Worm (Caenorhabditis elegans) whole organism, L1 larva: ENCODE measurements around the gene ZC302.3.

Experiments used
- ama-1 ChIP-seq: fragments of 150-350 bp; optimal IDR thresholded peaks from 2 replicates; lab custom pipeline; 2014
- ces-1 ChIP-seq: fragments of 150-350 bp; optimal IDR thresholded peaks from 2 replicates; lab custom pipeline; 2014; ENCODE audit warnings: missing biosample characterization, missing genetic modification reagents, missing genetic modification characterization
- egl-13 ChIP-seq: sonication (generic microtip); optimal IDR thresholded peaks from 2 replicates; lab custom pipeline; 2016; ENCODE audit warnings: missing genotype, missing genetic modification reagents, missing genetic modification characterization, missing compliant biosample characterization
- elt-3 ChIP-seq, 6 experiments: fragments of 150-350 bp in 1 of 6; sonication (generic microtip); optimal IDR thresholded peaks; 2 replicates each; lab custom pipeline; 2017 to 2018; ENCODE audit warnings: missing biosample characterization in 6 of 6, missing genetic modification characterization in 6 of 6, inconsistent platforms in 1 of 6
- lin-35 ChIP-seq, 2 experiments: fragments of 150-350 bp; optimal IDR thresholded peaks; 2 replicates each; lab custom pipeline; 2014; ENCODE audit warnings: missing biosample characterization in 2 of 2, missing genetic modification characterization in 2 of 2, missing genetic modification reagents in 2 of 2
- lsy-2 ChIP-seq, 2 experiments: fragments of 150-350 bp; optimal IDR thresholded peaks; 2 replicates each; lab custom pipeline; 2014; ENCODE audit warnings: missing biosample characterization in 2 of 2, missing genetic modification characterization in 2 of 2
- nhr-11 ChIP-seq: fragments of 150-350 bp; optimal IDR thresholded peaks from 2 replicates; lab custom pipeline; 2014; ENCODE audit warnings: missing biosample characterization, missing genetic modification characterization
- nhr-77 ChIP-seq: fragments of 150-350 bp; optimal IDR thresholded peaks from 2 replicates; lab custom pipeline; 2014; ENCODE audit warnings: missing biosample characterization, missing genetic modification characterization
- pqm-1 ChIP-seq: sonication (generic microtip); optimal IDR thresholded peaks from 3 replicates; lab custom pipeline; 2017; ENCODE audit warnings: missing biosample characterization, missing genetic modification characterization
- zag-1 ChIP-seq: fragments of 150-350 bp; optimal IDR thresholded peaks from 2 replicates; lab custom pipeline; 2014; ENCODE audit warnings: missing biosample characterization, missing genetic modification characterization
- ztf-11 ChIP-seq, 2 experiments: sonication (generic microtip); optimal IDR thresholded peaks; 2 replicates each; lab custom pipeline; 2016 to 2017; ENCODE audit warnings: missing genetic modification characterization in 2 of 2, missing biosample characterization in 1 of 2, missing compliant biosample characterization in 1 of 2

DNA sequence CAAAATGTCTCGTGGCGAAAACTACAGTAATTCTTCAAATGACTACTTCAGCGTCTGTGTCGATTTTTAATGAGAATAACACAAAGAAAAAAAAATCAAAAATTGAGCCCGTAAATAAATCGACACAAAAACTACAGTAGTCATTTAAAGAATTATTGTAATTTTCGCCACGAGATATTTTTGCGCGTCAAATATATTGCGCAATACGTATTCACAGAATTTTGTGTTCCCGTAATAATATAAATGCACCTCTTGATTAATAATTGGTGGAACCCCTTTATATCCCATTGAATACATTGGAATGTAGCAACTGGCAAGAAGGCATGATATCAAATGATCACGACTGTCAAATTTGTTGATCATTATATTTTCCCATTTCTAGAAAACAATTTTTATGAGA is 27.6 kb upstream of the ZC302.3 start:
- no peak for TF ChIP-seq pqm-1 (tag; lab: Kevin White, UChicago)
- no peak for TF ChIP-seq nhr-77 (tag; lab: Kevin White, UChicago)
- TF ChIP-seq lsy-2 (tag; optimal IDR thresholded peaks at IDR 0.05; lab: Kevin White, UChicago): no peak
- TF ChIP-seq elt-3 (tag; optimal IDR thresholded peaks at IDR 0.05; lab: Kevin White, UChicago): no peak
- TF ChIP-seq ces-1 (GFP tag; lab: Kevin White, UChicago): no peak
- no peak for TF ChIP-seq ama-1
- no peak for TF ChIP-seq nhr-11 (tag; lab: Kevin White, UChicago)
- TF ChIP-seq egl-13 (tag; lab: Kevin White, UChicago): no peak
- no peak for TF ChIP-seq zag-1 (tag; lab: Kevin White, UChicago)
- no peak for TF ChIP-seq lin-35 (GFP tag; optimal IDR thresholded peaks at IDR 0.05; lab: Kevin White, UChicago)
- no peak for TF ChIP-seq ztf-11 (tag; optimal IDR thresholded peaks at IDR 0.05; lab: Kevin White, UChicago)
